Worm (Caenorhabditis elegans): Measurements from ENCODE around the gene era-1.

DNA sequence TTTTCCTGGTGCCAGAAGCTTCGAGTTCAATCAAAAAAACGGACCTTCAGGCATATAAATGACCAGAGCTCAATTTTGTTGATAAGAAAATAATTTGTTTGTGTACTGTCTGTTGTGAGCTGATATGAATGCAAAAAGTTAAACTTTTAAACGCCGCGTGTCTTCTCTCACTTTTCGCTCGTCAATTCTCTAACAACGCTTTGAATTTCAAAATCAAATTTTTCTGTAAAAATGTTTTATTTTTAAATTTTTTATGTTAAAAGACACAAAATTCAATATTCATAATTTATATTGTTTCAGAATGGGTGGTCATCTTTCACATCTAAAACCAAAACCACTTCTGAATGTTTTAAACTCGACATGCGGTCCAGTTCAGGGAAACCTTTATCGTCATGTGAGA lies 28.9 kb upstream of the era-1 start, which contains the start of gene cest-31:
- TF ChIP-seq unc-62 (GFP tag; optimal IDR thresholded peaks at IDR 0.05) (no peak), skn-1 (tag; optimal IDR thresholded peaks at IDR 0.05) (no peak), elt-3 (tag; optimal IDR thresholded peaks at IDR 0.05) (no peak), nhr-11 (tag; optimal IDR thresholded peaks at IDR 0.05) (no peak), mdl-1 (tag; optimal IDR thresholded peaks at IDR 0.05) (no peak), fkh-10 (GFP tag; optimal IDR thresholded peaks at IDR 0.05) (no peak), ZK546.5 (tag; optimal IDR thresholded peaks at IDR 0.05) (no peak), nhr-77 (tag; optimal IDR thresholded peaks at IDR 0.05) (no peak), nhr-76 (tag; optimal IDR thresholded peaks at IDR 0.05) (no peak), ceh-16 (tag; optimal IDR thresholded peaks at IDR 0.05) (no peak), pqm-1 (tag; optimal IDR thresholded peaks at IDR 0.05) (no peak), ceh-82 (tag; optimal IDR thresholded peaks at IDR 0.05) (no peak)

Data from whole organism, L3 larva.